Worm (Caenorhabditis elegans): ENCODE results near the gene B0336.7.
A peak's percentile ranks its signal among the peaks of the same experiment; 100 is the strongest.

B0336.7 gene

DNA sequence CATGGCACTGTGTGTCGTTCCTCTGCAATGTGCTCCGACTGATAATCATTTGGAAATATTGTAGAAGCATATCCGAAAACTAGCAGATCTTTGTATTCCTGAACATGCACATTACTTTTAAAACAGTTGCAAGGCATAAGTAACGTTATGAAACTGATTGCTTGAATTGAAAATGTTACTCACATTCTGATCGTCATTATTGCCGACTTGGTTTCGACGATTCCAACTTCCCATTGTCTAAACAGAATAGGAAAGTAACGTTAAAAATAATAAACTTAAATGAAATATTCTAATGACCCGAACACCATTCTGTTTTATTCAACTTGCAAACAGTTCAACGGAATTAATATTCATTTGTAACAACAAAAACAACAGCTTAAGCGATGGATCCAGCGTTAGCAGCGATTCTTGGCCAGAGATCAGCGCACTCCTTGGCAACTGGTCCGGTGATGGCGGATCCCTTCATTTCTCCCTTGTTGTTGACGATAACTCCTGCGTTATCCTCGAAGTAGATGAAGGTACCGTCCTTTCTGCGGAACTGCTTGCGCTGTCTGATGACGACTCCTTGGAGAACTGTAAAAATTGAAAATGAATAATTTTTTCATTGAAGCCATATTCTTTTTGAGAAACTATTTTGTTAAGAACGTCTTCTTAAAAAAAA lies 8.2 kb upstream of the B0336.7 start, which contains the start of gene swp-1 (continued):
- TF ChIP-seq unc-130 (GFP tag; optimal IDR thresholded peaks at IDR 0.05) (peak; percentile 5), zfp-3 (GFP tag; conservative IDR thresholded peaks at IDR 0.05) (0 out of 2 replicates have a peak, but pooled peaks have one; percentile 12), ama-1 (optimal IDR thresholded peaks at IDR 0.05) (peak; percentile 51)

DNA sequence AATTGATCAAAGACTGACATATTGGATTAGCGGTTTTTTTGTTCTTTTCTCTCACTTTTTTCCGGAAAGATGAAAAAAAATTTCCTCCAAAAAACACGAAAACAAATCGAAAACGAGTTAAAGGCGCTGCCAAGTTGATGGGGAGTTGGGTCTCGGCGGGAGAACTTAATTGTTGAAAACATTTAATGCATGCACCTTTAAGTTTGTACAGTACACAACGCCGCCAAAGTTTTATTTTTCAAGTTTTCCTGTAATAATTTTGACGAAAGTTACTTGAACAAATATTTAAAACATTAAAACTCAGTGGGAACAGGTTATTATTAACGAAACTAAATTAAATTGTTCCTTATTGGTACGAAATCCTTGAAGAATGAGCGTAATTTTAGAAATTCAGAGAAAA lies 4.3 kb upstream of the B0336.7 start:
- TF ChIP-seq lin-15B (tag; optimal IDR thresholded peaks at IDR 0.05) (no peak), ceh-32 (tag; optimal IDR thresholded peaks at IDR 0.05; ENCODE audit: poor library complexity) (no peak), unc-130 (GFP tag; optimal IDR thresholded peaks at IDR 0.05) (no peak), nhr-11 (tag; optimal IDR thresholded peaks at IDR 0.05) (no peak), aly-2 (tag; optimal IDR thresholded peaks at IDR 0.05) (no peak), mxl-3 (GFP tag; optimal IDR thresholded peaks at IDR 0.05) (no peak), ceh-44 (GFP tag; IDR thresholded peaks at IDR 0.05) (no peak)

DNA sequence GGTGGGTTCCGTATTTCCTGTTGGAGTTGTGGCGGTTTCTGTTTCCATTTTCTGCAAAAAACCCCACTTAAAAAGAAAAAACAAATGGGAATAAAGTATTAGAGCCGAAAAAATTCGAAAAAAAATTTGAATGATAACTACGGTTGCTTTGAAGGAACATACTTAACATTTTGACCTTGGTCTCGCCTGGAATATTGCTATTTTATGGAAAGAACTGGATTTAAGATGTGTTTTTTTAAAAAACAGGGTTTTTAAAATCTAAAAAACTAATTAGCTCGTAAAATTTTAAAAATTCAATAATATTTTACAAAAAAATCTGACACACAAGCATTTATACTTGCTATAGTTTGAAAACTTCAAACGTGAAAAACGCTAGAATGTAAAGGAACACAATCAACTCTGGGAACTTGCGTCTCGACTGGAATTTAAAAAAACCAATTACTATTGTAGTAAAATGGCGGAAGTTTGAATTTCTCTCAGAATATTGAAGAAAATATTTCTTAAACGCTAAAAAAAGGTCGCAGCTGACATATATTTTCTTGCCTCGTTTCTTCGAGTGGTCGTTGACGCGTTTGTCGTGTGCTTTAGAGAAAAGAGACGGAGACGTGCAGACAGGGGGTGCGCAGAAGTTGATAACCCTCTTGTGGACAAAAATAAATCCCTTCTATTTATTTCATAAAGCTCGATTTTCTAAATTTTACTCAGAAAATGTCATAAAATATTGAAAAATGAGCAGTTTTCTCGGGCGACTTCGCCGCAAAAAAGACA lies 981 bp upstream of the B0336.7 start, which contains the start of the genes lgg-3 and rgs-5:
lgg-3 (minus strand) TSS at position 51 of the 768 bp plus-strand sequence.
rgs-5 (plus strand) TSS at position 593 of the 768 bp plus-strand sequence.
- TF ChIP-seq hlh-11 (tag; optimal IDR thresholded peaks at IDR 0.05) (peak; percentile 52), zag-1 (tag; optimal IDR thresholded peaks at IDR 0.05) (no peak), tag-97 (GFP tag; IDR thresholded peaks at IDR 0.05) (no peak), nhr-42 (GFP tag; IDR thresholded peaks at IDR 0.05) (no peak), hif-1 (tag; optimal IDR thresholded peaks at IDR 0.05) (peak in 1 of 2 experiments; percentile 22), F49E8.2 (tag; optimal IDR thresholded peaks at IDR 0.05; ENCODE audit: borderline replicate concordance) (peak; percentile 82), ceh-28 (tag; optimal IDR thresholded peaks at IDR 0.05) (no peak), nhr-28 (tag; optimal IDR thresholded peaks at IDR 0.05) (peak; percentile 51), nhr-102 (tag; optimal IDR thresholded peaks at IDR 0.05) (no peak), R02D3.7 (tag; optimal IDR thresholded peaks at IDR 0.05) (no peak), tra-1 (GFP tag; IDR thresholded peaks at IDR 0.05) (no peak), daf-12 (tag; optimal IDR thresholded peaks at IDR 0.05) (no peak), dpl-1 (GFP tag; optimal IDR thresholded peaks at IDR 0.05) (peak; percentile 58), madf-5 (GFP tag; IDR thresholded peaks at IDR 0.05) (no peak), rbr-2 (tag; optimal IDR thresholded peaks at IDR 0.05) (peak; percentile 14), egl-27 (tag; optimal IDR thresholded peaks at IDR 0.05) (no peak), gei-8 (GFP tag; optimal IDR thresholded peaks at IDR 0.05) (no peak), F26F4.8 (GFP tag; conservative IDR thresholded peaks at IDR 0.05) (no peak), ceh-82 (tag; optimal IDR thresholded peaks at IDR 0.05) (no peak), daf-19 (GFP tag; conservative IDR thresholded peaks at IDR 0.05) (no peak), mxl-2 (GFP tag; conservative IDR thresholded peaks at IDR 0.05) (no peak), mes-2 (tag; optimal IDR thresholded peaks at IDR 0.05; ENCODE audit: poor library complexity, severe bottlenecking) (peak; percentile 71), fos-1 (tag; optimal IDR thresholded peaks at IDR 0.05) (no peak), spr-1 (tag; optimal IDR thresholded peaks at IDR 0.05) (no peak), lsy-2 (tag; optimal IDR thresholded peaks at IDR 0.05) (peak in 1 of 2 experiments; percentile 64), Y48G9A.11 (GFP tag; IDR thresholded peaks at IDR 0.05) (no peak), lin-38 (GFP tag; IDR thresholded peaks at IDR 0.05) (peak; percentile 39; the same call in 1 of the 2 replicates), mep-1 (tag; optimal IDR thresholded peaks at IDR 0.05) (peak; percentile 60), lin-13 (GFP tag; optimal IDR thresholded peaks at IDR 0.05) (peak; percentile 17), snpc-4 (tag; optimal IDR thresholded peaks at IDR 0.05) (no peak), nhr-6 (tag; optimal IDR thresholded peaks at IDR 0.05) (peak; percentile 2), snpc-1.2 (GFP tag; IDR thresholded peaks at IDR 0.05) (no peak), dve-1 (tag; optimal IDR thresholded peaks at IDR 0.05; ENCODE audit: insufficient read depth) (peak; percentile 1), pqm-1 (tag; optimal IDR thresholded peaks at IDR 0.05) (no peak), spr-3 (GFP tag; optimal IDR thresholded peaks at IDR 0.05) (no peak), ctbp-1 (GFP tag; IDR thresholded peaks at IDR 0.05) (no peak)

Data from whole organism, L4 larva.